Fruit fly (Drosophila melanogaster): ENCODE data around the gene ND-B8.

DNA sequence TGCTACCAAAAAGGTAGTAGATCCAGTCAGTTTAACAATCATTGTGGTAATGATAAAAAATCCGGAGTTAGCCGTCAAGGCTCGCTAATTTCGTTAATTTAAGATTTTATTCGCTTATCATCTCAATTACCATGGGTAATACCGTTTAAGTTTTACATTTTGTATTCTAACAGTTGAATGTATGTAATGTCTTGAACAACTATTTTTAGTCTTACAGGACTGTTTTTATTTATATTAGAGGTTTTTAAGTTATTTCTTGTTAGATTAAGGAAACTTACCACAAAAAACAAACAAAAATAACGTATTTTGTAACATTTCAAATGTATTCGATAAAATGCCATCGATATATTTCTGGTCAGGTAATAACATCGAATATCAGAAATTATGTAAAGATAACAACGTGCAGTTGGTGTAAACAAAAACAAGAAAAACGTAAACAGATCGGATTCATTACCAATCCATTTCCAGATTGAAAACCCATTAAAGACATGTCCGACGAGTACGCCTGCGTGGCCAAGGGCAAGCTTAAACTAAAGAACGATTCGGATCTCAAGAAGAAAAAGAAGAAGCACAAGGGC, 12.3 kb upstream of the ND-B8 start, which contains the start of the genes Sfp24F and CG15432:
- TF ChIP-seq Abd-B (GFP tag; optimal IDR thresholded peaks at IDR 0.05): no peak
- TF ChIP-seq h (GFP tag; optimal IDR thresholded peaks at IDR 0.05): no peak

Data from whole organism, wandering third instar larva.